Fruit fly (Drosophila melanogaster) whole organism, embryonic: ENCODE results near the gene CG5892.

Experiments
- CG10209 ChIP-seq: fragments of 200-800 bp; sonication (Bioruptor generic); optimal IDR thresholded peaks from 3 replicates; lab custom pipeline; 2017; ENCODE audit warnings: missing biosample characterization, mild to moderate bottlenecking, missing genetic modification characterization, missing genetic modification reagents
- CG10267 ChIP-seq: fragments of 200-800 bp; sonication (Bioruptor generic); optimal IDR thresholded peaks from 2 replicates; lab custom pipeline; 2018; ENCODE audit warnings: missing biosample characterization, mild to moderate bottlenecking, missing genetic modification characterization, moderate library complexity
- CG12236 ChIP-seq: fragments of 200-800 bp; sonication (Bioruptor generic); optimal IDR thresholded peaks from 2 replicates; lab custom pipeline; 2016; ENCODE audit warnings: missing biosample characterization, missing genetic modification characterization
- CG12299 ChIP-seq: fragments of 200-800 bp; sonication (Bioruptor generic); optimal IDR thresholded peaks from 2 replicates; lab custom pipeline; 2018; ENCODE audit warnings: missing biosample characterization, mild to moderate bottlenecking, missing genetic modification characterization
- CG14860 ChIP-seq: fragments of 200-800 bp; sonication (Bioruptor generic); IDR thresholded peaks from 3 replicates; pipeline ENCODE4 v1.3.6; 2022; ENCODE audit warnings: missing biosample characterization, missing genetic modification characterization; ENCODE audit not compliant: partially characterized antibody
- CG17361 ChIP-seq: fragments of 200-800 bp; sonication (Bioruptor generic); IDR thresholded peaks from 3 replicates; pipeline ENCODE4 v1.3.6; 2022; ENCODE audit warnings: missing biosample characterization, missing genetic modification characterization
- CG17912 ChIP-seq: fragments of 200-800 bp; sonication (Bioruptor generic); optimal IDR thresholded peaks from 2 replicates; lab custom pipeline; 2018; ENCODE audit warnings: missing biosample characterization, mild to moderate bottlenecking, missing genetic modification characterization
- CG18011 ChIP-seq: fragments of 200-800 bp; sonication (Bioruptor generic); optimal IDR thresholded peaks from 2 replicates; lab custom pipeline; 2017; ENCODE audit warnings: missing biosample characterization, missing genetic modification characterization, mild to moderate bottlenecking, moderate library complexity, missing genotype
- CG2129 ChIP-seq: fragments of 200-800 bp; sonication (Bioruptor generic); IDR thresholded peaks from 2 replicates; pipeline ENCODE4 v1.3.6; 2022; ENCODE audit warnings: missing biosample characterization, missing genetic modification characterization; ENCODE audit not compliant: partially characterized antibody
- CG32767 ChIP-seq: fragments of 200-800 bp; sonication (Bioruptor generic); IDR thresholded peaks from 2 replicates; pipeline ENCODE4 v1.3.6; 2022; ENCODE audit warnings: missing biosample characterization, missing genetic modification characterization
- CG4328 ChIP-seq: fragments of 200-800 bp; sonication (Bioruptor generic); optimal IDR thresholded peaks from 3 replicates; lab custom pipeline; 2017; ENCODE audit warnings: missing biosample characterization, missing genetic modification reagents, missing genetic modification characterization
- CG4820 ChIP-seq: fragments of 200-800 bp; sonication (Bioruptor generic); optimal IDR thresholded peaks from 3 replicates; lab custom pipeline; 2016; ENCODE audit warnings: missing biosample characterization, missing genetic modification characterization
- CG6813 ChIP-seq: fragments of 200-800 bp; sonication (Bioruptor generic); optimal IDR thresholded peaks from 2 replicates; lab custom pipeline; 2017; ENCODE audit warnings: missing biosample characterization, missing genetic modification characterization, mild to moderate bottlenecking, moderate library complexity, missing genetic modification reagents
- CG7271 ChIP-seq: fragments of 200-800 bp; sonication (Bioruptor generic); optimal IDR thresholded peaks from 2 replicates; lab custom pipeline; 2018; ENCODE audit warnings: missing biosample characterization, mild to moderate bottlenecking, missing genetic modification characterization, moderate library complexity
- CG8089 ChIP-seq: fragments of 200-800 bp; sonication (Bioruptor generic); optimal IDR thresholded peaks from 3 replicates; lab custom pipeline; 2016; ENCODE audit warnings: missing biosample characterization, missing genetic modification characterization
- CG9609 ChIP-seq: fragments of 200-800 bp; sonication (Bioruptor generic); optimal IDR thresholded peaks from 3 replicates; lab custom pipeline; 2016; ENCODE audit warnings: missing biosample characterization, missing genetic modification characterization
- Chrac-16 ChIP-seq: fragments of 200-800 bp; sonication (Bioruptor generic); optimal IDR thresholded peaks from 3 replicates; lab custom pipeline; 2016; ENCODE audit warnings: missing biosample characterization, missing genetic modification characterization
- D19B ChIP-seq: fragments of 200-800 bp; sonication (Bioruptor generic); optimal IDR thresholded peaks from 2 replicates; lab custom pipeline; 2017; ENCODE audit warnings: missing biosample characterization, mild to moderate bottlenecking, missing genetic modification characterization
- Nf-YB ChIP-seq: fragments of 200-800 bp; sonication (Bioruptor generic); optimal IDR thresholded peaks from 3 replicates; lab custom pipeline; 2019; ENCODE audit warnings: missing biosample characterization, mild to moderate bottlenecking, missing genetic modification characterization, moderate library complexity
- Oaz ChIP-seq: fragments of 200-800 bp; sonication (Bioruptor generic); IDR thresholded peaks from 2 replicates; pipeline ENCODE4 v1.3.6; 2022; ENCODE audit warnings: missing biosample characterization, missing genetic modification characterization
- YL-1 ChIP-seq: fragments of 200-800 bp; sonication (Bioruptor generic); optimal IDR thresholded peaks from 3 replicates; lab custom pipeline; 2017; ENCODE audit warnings: missing biosample characterization, mild to moderate bottlenecking, missing genetic modification characterization
- aop ChIP-seq: fragments of 200-800 bp; sonication (Bioruptor generic); IDR thresholded peaks from 2 replicates; pipeline ENCODE4 v1.3.6; 2022; ENCODE audit warnings: missing biosample characterization, missing genetic modification characterization
- bbx ChIP-seq: fragments of 200-800 bp; sonication (Bioruptor generic); IDR thresholded peaks from 2 replicates; pipeline ENCODE4 v1.3.6; 2022; ENCODE audit warnings: missing biosample characterization, missing genetic modification characterization; ENCODE audit not compliant: partially characterized antibody
- bcd ChIP-seq: fragments of 200-800 bp; sonication (Bioruptor generic); optimal IDR thresholded peaks from 2 replicates; lab custom pipeline; 2017; ENCODE audit warnings: missing biosample characterization, mild to moderate bottlenecking, missing genetic modification characterization
- cas ChIP-seq: fragments of 200-800 bp; sonication (Bioruptor generic); IDR thresholded peaks from 2 replicates; pipeline ENCODE4 v1.3.6; 2022; ENCODE audit warnings: missing biosample characterization, missing genetic modification characterization
- cg ChIP-seq: fragments of 200-800 bp; sonication (Bioruptor generic); optimal IDR thresholded peaks from 3 replicates; lab custom pipeline; 2019; ENCODE audit warnings: missing biosample characterization, mild to moderate bottlenecking, missing genetic modification characterization, moderate library complexity
- ci ChIP-seq: fragments of 200-800 bp; sonication (Bioruptor generic); IDR thresholded peaks from 3 replicates; pipeline ENCODE4 v1.3.6; 2022; ENCODE audit warnings: missing biosample characterization, missing genetic modification characterization
- fru ChIP-seq: fragments of >200 bp; optimal IDR thresholded peaks from 2 replicates; lab custom pipeline; 2017
- gce ChIP-seq: fragments of 200-800 bp; sonication (Bioruptor generic); IDR thresholded peaks from 3 replicates; pipeline ENCODE4 v1.3.6; 2022; ENCODE audit warnings: missing biosample characterization, missing genetic modification characterization
- gcm ChIP-seq: fragments of 200-800 bp; sonication (Bioruptor generic); optimal IDR thresholded peaks from 2 replicates; lab custom pipeline; 2019; ENCODE audit warnings: missing biosample characterization, mild to moderate bottlenecking, missing genetic modification characterization, moderate library complexity
- ham ChIP-seq: fragments of 200-800 bp; sonication (Bioruptor generic); IDR thresholded peaks from 2 replicates; pipeline ENCODE4 v1.3.6; 2022; ENCODE audit warnings: missing biosample characterization, missing genetic modification characterization
- her ChIP-seq: fragments of 200-800 bp; sonication (Bioruptor generic); optimal IDR thresholded peaks from 2 replicates; lab custom pipeline; 2016; ENCODE audit warnings: missing biosample characterization, missing genetic modification characterization
- jumu ChIP-seq: fragments of 200-800 bp; sonication (Bioruptor generic); optimal IDR thresholded peaks from 3 replicates; lab custom pipeline; 2016; ENCODE audit warnings: missing biosample characterization, missing genetic modification characterization
- kah ChIP-seq: fragments of 200-800 bp; sonication (Bioruptor generic); optimal IDR thresholded peaks from 2 replicates; lab custom pipeline; 2018; ENCODE audit warnings: missing biosample characterization, mild to moderate bottlenecking, missing genetic modification characterization
- klu ChIP-seq: fragments of 200-800 bp; sonication (Bioruptor generic); IDR thresholded peaks from 2 replicates; pipeline ENCODE4 v1.3.6; 2022; ENCODE audit warnings: missing biosample characterization, missing genetic modification characterization
- mam ChIP-seq: fragments of 200-800 bp; sonication (Bioruptor generic); optimal IDR thresholded peaks from 3 replicates; lab custom pipeline; 2016; ENCODE audit warnings: missing biosample characterization, missing genetic modification characterization
- nerfin-1 ChIP-seq: fragments of 200-800 bp; sonication (Bioruptor generic); optimal IDR thresholded peaks from 3 replicates; lab custom pipeline; 2019; ENCODE audit warnings: missing biosample characterization, mild to moderate bottlenecking, missing genetic modification characterization, moderate library complexity
- org-1 ChIP-seq: fragments of 200-800 bp; sonication (Bioruptor generic); optimal IDR thresholded peaks from 2 replicates; lab custom pipeline; 2017; ENCODE audit warnings: missing biosample characterization, missing genetic modification characterization
- otp ChIP-seq: fragments of 200-800 bp; sonication (Bioruptor generic); IDR thresholded peaks from 3 replicates; pipeline ENCODE4, ENCODE4 v1.3.6; 2022; ENCODE audit warnings: missing biosample characterization, missing genetic modification characterization
- p53 ChIP-seq: fragments of 200-800 bp; sonication (Bioruptor generic); optimal IDR thresholded peaks from 2 replicates; lab custom pipeline; 2016; ENCODE audit warnings: missing biosample characterization, missing genetic modification characterization
- sens-2 ChIP-seq: fragments of 200-800 bp; sonication (Bioruptor generic); IDR thresholded peaks from 2 replicates; pipeline ENCODE4 v1.3.6; 2022; ENCODE audit warnings: missing biosample characterization, missing genetic modification characterization
- sug ChIP-seq: fragments of 200-800 bp; optimal IDR thresholded peaks from 2 replicates; lab custom pipeline; 2019; ENCODE audit warnings: missing biosample characterization, mild to moderate bottlenecking, missing genetic modification characterization, moderate library complexity
- tll ChIP-seq, 2 experiments: fragments of 200-800 bp in 1 of 2; fragments of >200 bp in 1 of 2; sonication (Bioruptor generic) in 1 of 2; optimal IDR thresholded peaks; 2 replicates each; lab custom pipeline; 2017 to 2019; ENCODE audit warnings: missing biosample characterization in 2 of 2, missing genetic modification characterization in 2 of 2, mild to moderate bottlenecking in 1 of 2, moderate library complexity in 1 of 2
- zfh1 ChIP-seq: fragments of 200-800 bp; sonication (Bioruptor generic); IDR thresholded peaks from 3 replicates; pipeline ENCODE4 v1.3.6; 2022; ENCODE audit warnings: missing biosample characterization, missing genetic modification characterization

CG5892 gene

DNA sequence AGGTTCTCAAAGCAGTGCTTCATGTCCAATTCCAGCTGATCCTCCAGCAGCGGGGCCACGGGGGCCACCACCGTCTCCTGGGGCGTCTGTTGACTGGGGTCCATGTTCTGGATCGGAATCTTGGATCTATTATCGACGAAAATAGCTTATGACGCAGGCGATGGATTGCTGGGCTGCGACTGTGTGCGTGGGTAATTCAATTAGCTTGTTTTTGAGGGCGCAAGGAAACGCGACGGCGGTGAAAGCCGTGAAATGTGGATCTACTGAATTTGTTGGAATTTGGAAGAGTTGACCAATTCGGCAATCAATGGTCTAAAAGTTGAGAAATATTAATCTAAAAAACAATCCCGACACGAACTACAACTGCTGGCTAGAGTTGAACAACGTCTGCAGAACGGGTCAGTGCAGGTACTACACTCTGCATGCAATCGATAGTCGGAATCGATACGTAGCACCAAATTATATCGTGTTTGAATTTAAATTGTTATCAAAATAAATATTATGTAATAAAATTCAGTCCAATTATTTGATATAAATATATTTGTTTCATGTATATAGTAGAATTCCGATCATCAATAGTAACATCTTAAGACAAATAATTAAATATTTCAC lies 31.1 kb downstream of the CG5892 start, which contains the start of gene CG3308 (continued):
- TF ChIP-seq Oaz (GFP tag; lab: Robert Waterston, UW) (no peak), sug (tag; lab: Kevin White, UChicago) (peak; percentile 51), klu (GFP tag; lab: Robert Waterston, UW) (no peak), CG2129 (peak; percentile 65), p53 (no peak), otp (GFP tag; lab: Robert Waterston, UW) (no peak), sens-2 (no peak), her (GFP tag; lab: Kevin White, UChicago) (peak; percentile 10), CG9609 (GFP tag; lab: Kevin White, UChicago) (no peak), cas (no peak), aop (GFP tag; lab: Robert Waterston, UW) (no peak), CG12299 (tag; lab: Kevin White, UChicago) (no peak), ci (GFP tag; lab: Robert Waterston, UW) (0 out of 3 replicates have a peak, but pooled peaks have one; percentile 8), tll (GFP tag; optimal IDR thresholded peaks at IDR 0.05; lab: Kevin White, UChicago) (no peak), CG10267 (tag; lab: Kevin White, UChicago) (peak; percentile 97), fru (lab: Kevin White, UChicago) (no peak), gcm (GFP tag; lab: Kevin White, UChicago) (peak; percentile 6), CG6813 (GFP tag; lab: Kevin White, UChicago) (no peak), CG8089 (no peak), mam (GFP tag; lab: Kevin White, UChicago) (peak; percentile 64), CG10209 (GFP tag; lab: Kevin White, UChicago) (peak; percentile 1), CG12236 (GFP tag; lab: Kevin White, UChicago) (no peak), CG17912 (GFP tag; lab: Kevin White, UChicago) (no peak), CG32767 (GFP tag; lab: Robert Waterston, UW) (no peak), nerfin-1 (tag; lab: Kevin White, UChicago) (no peak), zfh1 (GFP tag; lab: Robert Waterston, UW) (peak; percentile 55; the same call in 1 of the 3 replicates), CG14860 (GFP tag; lab: Robert Waterston, UW) (peak; percentile 75), kah (GFP tag; lab: Kevin White, UChicago) (no peak), bbx (peak; percentile 90), gce (GFP tag; lab: Robert Waterston, UW) (no peak), Nf-YB (GFP tag; lab: Kevin White, UChicago) (no peak), D19B (no peak), jumu (GFP tag; lab: Kevin White, UChicago) (peak; percentile 15), YL-1 (GFP tag; lab: Kevin White, UChicago) (peak; percentile 68), ham (GFP tag; lab: Robert Waterston, UW) (no peak), org-1 (GFP tag; lab: Kevin White, UChicago) (no peak), Chrac-16 (GFP tag; lab: Kevin White, UChicago) (no peak), CG4820 (GFP tag; lab: Kevin White, UChicago) (no peak), CG18011 (GFP tag; lab: Kevin White, UChicago) (peak; percentile 7), cg (GFP tag; lab: Kevin White, UChicago) (peak; percentile 57), CG4328 (no peak), bcd (peak; percentile 31), CG17361 (GFP tag; lab: Robert Waterston, UW) (peak; percentile 46; the same call in 1 of the 3 replicates), CG7271 (no peak)
